Fruit fly (Drosophila melanogaster): Measurements from ENCODE around the gene CG4069.

The CG4069 gene

DNA sequence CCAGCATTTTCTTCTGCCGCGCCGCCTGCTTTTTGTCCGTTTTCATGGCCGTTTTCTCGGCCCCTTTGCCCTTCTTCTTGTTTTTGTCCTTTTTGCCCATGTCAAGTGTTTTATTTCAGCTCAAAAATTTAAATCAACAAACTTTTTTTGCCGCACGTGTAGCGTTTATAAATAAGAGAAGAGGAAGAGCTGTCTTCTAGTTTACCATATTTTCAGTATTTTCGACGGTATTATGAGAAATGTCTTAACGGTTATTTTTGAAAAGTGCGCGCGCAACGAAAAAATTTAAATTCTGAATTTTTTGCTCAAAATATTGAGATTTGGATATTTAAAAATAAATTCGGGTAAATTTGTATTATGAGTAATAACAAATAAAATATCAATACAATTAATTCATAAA lies at the start of gene CG4069 (continued):
- peak; percentile 99 for TF ChIP-seq her (GFP tag; optimal IDR thresholded peaks at IDR 0.05)
- TF ChIP-seq CG10654 (GFP tag; optimal IDR thresholded peaks at IDR 0.05) = no peak
- TF ChIP-seq Opbp (GFP tag; IDR thresholded peaks at IDR 0.05; ENCODE audit: partially characterized antibody) = no peak
- TF ChIP-seq CG3847 (GFP tag; IDR thresholded peaks at IDR 0.05) = no peak
- no peak for TF ChIP-seq al (GFP tag; IDR thresholded peaks at IDR 0.05)
- no peak for TF ChIP-seq fu2 (GFP tag; optimal IDR thresholded peaks at IDR 0.05)
- TF ChIP-seq CG16813 (GFP tag; IDR thresholded peaks at IDR 0.05; ENCODE audit: partially characterized antibody) = no peak
- TF ChIP-seq ems (GFP tag; optimal IDR thresholded peaks at IDR 0.05) = no peak
- TF ChIP-seq Ssrp (tag; optimal IDR thresholded peaks at IDR 0.05) = no peak
- TF ChIP-seq Six4 (GFP tag; optimal IDR thresholded peaks at IDR 0.05) = no peak
- peak; percentile 38 for TF ChIP-seq pzg (GFP tag; optimal IDR thresholded peaks at IDR 0.05)
- no peak for TF ChIP-seq ato (GFP tag; IDR thresholded peaks at IDR 0.05; ENCODE audit: partially characterized antibody)
- TF ChIP-seq Hey (tag; optimal IDR thresholded peaks at IDR 0.05) = no peak
- no peak for TF ChIP-seq CG11695 (GFP tag; IDR thresholded peaks at IDR 0.05)
- TF ChIP-seq Spps (tag; optimal IDR thresholded peaks at IDR 0.05) = no peak
- TF ChIP-seq Ada2b (GFP tag; IDR thresholded peaks at IDR 0.05) = no peak
- no peak for TF ChIP-seq Fer2 (tag; optimal IDR thresholded peaks at IDR 0.05)
- TF ChIP-seq YL-1 (GFP tag; optimal IDR thresholded peaks at IDR 0.05) = peak; percentile 47
- TF ChIP-seq zen2 (GFP tag; IDR thresholded peaks at IDR 0.05; ENCODE audit: partially characterized antibody) = no peak
- TF ChIP-seq Xbp1 (GFP tag; optimal IDR thresholded peaks at IDR 0.05) = no peak
- TF ChIP-seq wek (GFP tag; optimal IDR thresholded peaks at IDR 0.05) = no peak
- no peak for TF ChIP-seq TFAM (GFP tag; optimal IDR thresholded peaks at IDR 0.05)
- no peak for TF ChIP-seq mld (GFP tag; IDR thresholded peaks at IDR 0.05; ENCODE audit: partially characterized antibody)
- TF ChIP-seq CG9215 (GFP tag; IDR thresholded peaks at IDR 0.05) = no peak
- TF ChIP-seq Atf3 (GFP tag; optimal IDR thresholded peaks at IDR 0.05) = no peak
- TF ChIP-seq gcm2 (GFP tag; optimal IDR thresholded peaks at IDR 0.05) = no peak
- TF ChIP-seq cwo (GFP tag; optimal IDR thresholded peaks at IDR 0.05) = peak; percentile 85
- TF ChIP-seq Usf (GFP tag; optimal IDR thresholded peaks at IDR 0.05) = no peak
- TF ChIP-seq CG12104 (GFP tag; optimal IDR thresholded peaks at IDR 0.05) = no peak
- no peak for TF ChIP-seq tin (GFP tag; optimal IDR thresholded peaks at IDR 0.05)
- TF ChIP-seq CG8924 (tag; optimal IDR thresholded peaks at IDR 0.05) = no peak
- TF ChIP-seq esg (GFP tag; conservative IDR thresholded peaks at IDR 0.05) = no peak
- no peak for TF ChIP-seq kah (GFP tag; optimal IDR thresholded peaks at IDR 0.05)
- TF ChIP-seq CG6689 (GFP tag; IDR thresholded peaks at IDR 0.05) = no peak
- no peak for TF ChIP-seq ase (GFP tag; IDR thresholded peaks at IDR 0.05)
- no peak for TF ChIP-seq CG34422 (GFP tag; IDR thresholded peaks at IDR 0.05)
- TF ChIP-seq da (GFP tag; optimal IDR thresholded peaks at IDR 0.05) = no peak
- peak; percentile 93 for TF ChIP-seq dm (GFP tag; optimal IDR thresholded peaks at IDR 0.05)
- no peak for TF ChIP-seq nom (GFP tag; optimal IDR thresholded peaks at IDR 0.05)
- TF ChIP-seq CG9932 (GFP tag; IDR thresholded peaks at IDR 0.05) = no peak
- peak; percentile 14 for TF ChIP-seq stwl (tag; optimal IDR thresholded peaks at IDR 0.05)
- no peak for TF ChIP-seq Drgx (GFP tag; IDR thresholded peaks at IDR 0.05)
- TF ChIP-seq nmo (GFP tag; optimal IDR thresholded peaks at IDR 0.05) = peak; percentile 13
- TF ChIP-seq CG16863 (GFP tag; optimal IDR thresholded peaks at IDR 0.05) = no peak
- TF ChIP-seq CG1792 (GFP tag; optimal IDR thresholded peaks at IDR 0.05) = no peak
- no peak for TF ChIP-seq Fer1 (GFP tag; optimal IDR thresholded peaks at IDR 0.05)
- TF ChIP-seq CG1832 (GFP tag; optimal IDR thresholded peaks at IDR 0.05) = no peak
- no peak for TF ChIP-seq ttk (GFP tag; IDR thresholded peaks at IDR 0.05)
- no peak for TF ChIP-seq CG3281 (GFP tag; optimal IDR thresholded peaks at IDR 0.05)
- TF ChIP-seq vnd (GFP tag; IDR thresholded peaks at IDR 0.05; ENCODE audit: partially characterized antibody) = no peak
- no peak for TF ChIP-seq amos (GFP tag; IDR thresholded peaks at IDR 0.05; ENCODE audit: partially characterized antibody)
- TF ChIP-seq sd (tag; optimal IDR thresholded peaks at IDR 0.05) = no peak
